Fruit fly (Drosophila melanogaster) whole organism, prepupa: Measurements from ENCODE around the gene CG33687.

Source experiments
- Blimp-1 ChIP-seq: fragments of 200-800 bp; sonication (Bioruptor generic); optimal IDR thresholded peaks from 3 replicates; lab custom pipeline; 2017; ENCODE audit warnings: missing biosample characterization, missing genetic modification characterization, mild to moderate bottlenecking, moderate library complexity, missing genetic modification reagents
- CG10631 ChIP-seq: fragments of 200-800 bp; sonication (Bioruptor generic); optimal IDR thresholded peaks from 2 replicates; lab custom pipeline; 2016; ENCODE audit warnings: missing biosample characterization, missing genetic modification characterization
- CG11762 ChIP-seq: fragments of 200-800 bp; sonication (Bioruptor generic); optimal IDR thresholded peaks from 3 replicates; lab custom pipeline; 2016; ENCODE audit warnings: missing biosample characterization, missing genetic modification characterization; ENCODE audit not compliant: insufficient read depth
- CG15336 ChIP-seq: fragments of 200-800 bp; sonication (Bioruptor generic); IDR thresholded peaks from 2 replicates; pipeline ENCODE4 v1.3.6; 2022; ENCODE audit warnings: missing biosample characterization, missing genetic modification characterization
- CG1621 ChIP-seq: fragments of 200-800 bp; sonication (Bioruptor generic); optimal IDR thresholded peaks from 3 replicates; lab custom pipeline; 2018; ENCODE audit warnings: missing biosample characterization, mild to moderate bottlenecking, missing genetic modification characterization
- CG16779 ChIP-seq: fragments of 200-800 bp; sonication (Bioruptor generic); optimal IDR thresholded peaks from 3 replicates; lab custom pipeline; 2017; ENCODE audit warnings: missing biosample characterization, mild to moderate bottlenecking, missing genetic modification characterization
- CG3032 ChIP-seq: fragments of 200-800 bp; optimal IDR thresholded peaks from 2 replicates; lab custom pipeline; 2019; ENCODE audit warnings: missing biosample characterization, mild to moderate bottlenecking, missing genetic modification characterization, moderate library complexity
- CG31627 ChIP-seq: fragments of 200-800 bp; sonication (Bioruptor generic); optimal IDR thresholded peaks from 3 replicates; lab custom pipeline; 2016; ENCODE audit warnings: missing biosample characterization, missing genetic modification characterization
- CG32006 ChIP-seq: fragments of 200-800 bp; sonication (Bioruptor generic); optimal IDR thresholded peaks from 3 replicates; lab custom pipeline; 2017; ENCODE audit warnings: missing biosample characterization, mild to moderate bottlenecking, missing genetic modification characterization
- CG34406 ChIP-seq: fragments of 200-800 bp; sonication (Bioruptor generic); optimal IDR thresholded peaks from 3 replicates; lab custom pipeline; 2016; ENCODE audit warnings: missing biosample characterization, missing genetic modification characterization
- CG3919 ChIP-seq: fragments of 200-800 bp; sonication (Bioruptor generic); optimal IDR thresholded peaks from 3 replicates; lab custom pipeline; 2016; ENCODE audit warnings: missing biosample characterization, missing genetic modification characterization
- CG4318 ChIP-seq: fragments of 200-800 bp; sonication (Bioruptor generic); optimal IDR thresholded peaks from 3 replicates; lab custom pipeline; 2017; ENCODE audit warnings: missing biosample characterization, mild to moderate bottlenecking, missing genetic modification characterization
- CG6163 ChIP-seq: fragments of 200-800 bp; sonication (Bioruptor generic); IDR thresholded peaks from 3 replicates; pipeline ENCODE4 v1.3.6; 2022; ENCODE audit warnings: missing biosample characterization, missing genetic modification characterization
- CG6276 ChIP-seq: fragments of 200-800 bp; sonication (Bioruptor generic); optimal IDR thresholded peaks from 2 replicates; lab custom pipeline; 2017; ENCODE audit warnings: missing biosample characterization, mild to moderate bottlenecking, missing genetic modification characterization
- CG6792 ChIP-seq: fragments of 200-800 bp; sonication (Bioruptor generic); optimal IDR thresholded peaks from 3 replicates; lab custom pipeline; 2016; ENCODE audit warnings: missing biosample characterization, missing genetic modification characterization
- CG6854 ChIP-seq: fragments of 200-800 bp; sonication (Bioruptor generic); optimal IDR thresholded peaks from 2 replicates; lab custom pipeline; 2017; ENCODE audit warnings: missing biosample characterization, mild to moderate bottlenecking, missing genetic modification characterization
- CG7368 ChIP-seq: fragments of 200-800 bp; sonication (Bioruptor generic); optimal IDR thresholded peaks from 3 replicates; lab custom pipeline; 2016; ENCODE audit warnings: missing biosample characterization, missing genetic modification characterization
- CG8119 ChIP-seq: fragments of 200-800 bp; sonication (Bioruptor generic); IDR thresholded peaks from 3 replicates; pipeline ENCODE4 v1.3.6; 2022; ENCODE audit warnings: missing biosample characterization, missing genetic modification characterization
- CG8319 ChIP-seq: fragments of 200-800 bp; sonication (Bioruptor generic); optimal IDR thresholded peaks from 3 replicates; lab custom pipeline; 2016; ENCODE audit warnings: missing biosample characterization, missing genetic modification characterization
- CG8632 ChIP-seq: fragments of 200-800 bp; sonication (Bioruptor generic); optimal IDR thresholded peaks from 3 replicates; lab custom pipeline; 2016; ENCODE audit warnings: missing biosample characterization, missing genetic modification characterization
- Eip75B ChIP-seq: fragments of 200-800 bp; sonication (Bioruptor generic); optimal IDR thresholded peaks from 3 replicates; lab custom pipeline; 2016; ENCODE audit warnings: missing biosample characterization, missing genetic modification characterization
- Eip78C ChIP-seq: fragments of 200-800 bp; sonication (Bioruptor generic); peaks from one replicate; lab custom pipeline; 2016; ENCODE audit warnings: missing biosample characterization, missing genetic modification characterization
- Eip93F ChIP-seq: fragments of 200-800 bp; sonication (Bioruptor generic); optimal IDR thresholded peaks from 2 replicates; lab custom pipeline; 2016; ENCODE audit warnings: missing biosample characterization, mild to moderate bottlenecking, missing genetic modification characterization
- Ets21C ChIP-seq: fragments of 200-800 bp; sonication (Bioruptor generic); optimal IDR thresholded peaks from 3 replicates; lab custom pipeline; 2016; ENCODE audit warnings: missing biosample characterization, missing genetic modification characterization
- Ets96B ChIP-seq: fragments of 200-800 bp; optimal IDR thresholded peaks from 2 replicates; lab custom pipeline; 2019; ENCODE audit warnings: missing biosample characterization, mild to moderate bottlenecking, missing genetic modification characterization, moderate library complexity
- Hr38 ChIP-seq: sonication (Bioruptor generic); optimal IDR thresholded peaks from 2 replicates; lab custom pipeline; 2016; ENCODE audit warnings: missing biosample characterization, missing genetic modification characterization
- Hr39 ChIP-seq: fragments of 200-800 bp; sonication (Bioruptor generic); optimal IDR thresholded peaks from 2 replicates; lab custom pipeline; 2016; ENCODE audit warnings: missing biosample characterization, missing genetic modification characterization
- Hr4 ChIP-seq: fragments of 200-800 bp; sonication (Bioruptor generic); optimal IDR thresholded peaks from 3 replicates; lab custom pipeline; 2016; ENCODE audit warnings: missing biosample characterization, missing genetic modification characterization
- Lpt ChIP-seq: fragments of 200-800 bp; sonication (Bioruptor generic); optimal IDR thresholded peaks from 3 replicates; lab custom pipeline; 2016; ENCODE audit warnings: missing biosample characterization, missing genetic modification characterization
- Met ChIP-seq: fragments of 200-800 bp; sonication (Bioruptor generic); optimal IDR thresholded peaks from 3 replicates; lab custom pipeline; 2016; ENCODE audit warnings: missing biosample characterization, missing genetic modification characterization
- OdsH ChIP-seq: fragments of 200-800 bp; sonication (Bioruptor generic); optimal IDR thresholded peaks from 3 replicates; lab custom pipeline; 2016; ENCODE audit warnings: missing biosample characterization, missing genetic modification characterization
- Smox ChIP-seq: fragments of 200-800 bp; sonication (Bioruptor generic); optimal IDR thresholded peaks from 3 replicates; lab custom pipeline; 2016; ENCODE audit warnings: missing biosample characterization, missing genetic modification characterization
- Sox14 ChIP-seq: fragments of 200-800 bp; sonication (Bioruptor generic); optimal IDR thresholded peaks from 3 replicates; lab custom pipeline; 2016; ENCODE audit warnings: missing biosample characterization, missing genetic modification characterization
- Sox15 ChIP-seq: fragments of 200-800 bp; sonication (Bioruptor generic); optimal IDR thresholded peaks from 3 replicates; lab custom pipeline; 2016; ENCODE audit warnings: missing biosample characterization, missing genetic modification characterization
- acj6 ChIP-seq: fragments of 200-800 bp; sonication (Bioruptor generic); optimal IDR thresholded peaks from 3 replicates; lab custom pipeline; 2016; ENCODE audit warnings: missing biosample characterization, missing genetic modification characterization
- dsx ChIP-seq: fragments of 200-800 bp; optimal IDR thresholded peaks from 3 replicates; lab custom pipeline; 2019; ENCODE audit warnings: missing biosample characterization, mild to moderate bottlenecking, missing genetic modification characterization, moderate library complexity; ENCODE audit not compliant: poor library complexity, severe bottlenecking
- eg ChIP-seq: fragments of 200-800 bp; sonication (Bioruptor generic); IDR thresholded peaks from 3 replicates; pipeline ENCODE4 v1.3.6; 2022; ENCODE audit warnings: missing biosample characterization, missing genetic modification characterization
- esn ChIP-seq: fragments of 200-800 bp; sonication (Bioruptor generic); optimal IDR thresholded peaks from 2 replicates; lab custom pipeline; 2016; ENCODE audit warnings: missing biosample characterization, mild to moderate bottlenecking, missing genetic modification characterization, moderate library complexity
- fkh ChIP-seq: fragments of 200-800 bp; sonication (Bioruptor generic); optimal IDR thresholded peaks from 3 replicates; lab custom pipeline; 2017; ENCODE audit warnings: missing biosample characterization, mild to moderate bottlenecking, missing genetic modification characterization, moderate library complexity
- lz ChIP-seq: fragments of 200-800 bp; sonication (Bioruptor generic); optimal IDR thresholded peaks from 3 replicates; lab custom pipeline; 2016; ENCODE audit warnings: missing biosample characterization, missing genetic modification characterization
- net ChIP-seq: fragments of 200-800 bp; sonication (Bioruptor generic); optimal IDR thresholded peaks from 3 replicates; lab custom pipeline; 2016; ENCODE audit warnings: missing biosample characterization, missing genetic modification characterization
- pdm3 ChIP-seq: fragments of 200-800 bp; sonication (Bioruptor generic); optimal IDR thresholded peaks from 3 replicates; lab custom pipeline; 2016; ENCODE audit warnings: missing biosample characterization, missing genetic modification characterization
- salr ChIP-seq, 2 experiments: fragments of 200-800 bp; sonication (Bioruptor generic); optimal IDR thresholded peaks; 3 replicates each; lab custom pipeline; 2016 to 2018; ENCODE audit warnings: missing biosample characterization in 2 of 2, missing genetic modification characterization in 2 of 2, mild to moderate bottlenecking in 1 of 2
- spab ChIP-seq: fragments of 200-800 bp; sonication (Bioruptor generic); optimal IDR thresholded peaks from 2 replicates; lab custom pipeline; 2017; ENCODE audit warnings: missing biosample characterization, mild to moderate bottlenecking, missing genetic modification characterization, missing genetic modification reagents
- ss ChIP-seq, 2 experiments: fragments of 200-800 bp; sonication (Bioruptor generic); optimal IDR thresholded peaks; 2 replicates in 1 of 2; 3 replicates in 1 of 2; lab custom pipeline; 2017 to 2018; ENCODE audit warnings: mild to moderate bottlenecking in 2 of 2, missing biosample characterization in 2 of 2, missing genetic modification characterization in 2 of 2, moderate library complexity in 1 of 2
- svp ChIP-seq: fragments of 200-800 bp; sonication (Bioruptor generic); peaks from one replicate; lab custom pipeline; 2016; ENCODE audit warnings: missing biosample characterization, missing genetic modification characterization
- topi ChIP-seq: fragments of 200-800 bp; sonication (Bioruptor generic); optimal IDR thresholded peaks from 3 replicates; lab custom pipeline; 2016; ENCODE audit warnings: missing biosample characterization, missing genetic modification characterization

Gene CG33687

DNA sequence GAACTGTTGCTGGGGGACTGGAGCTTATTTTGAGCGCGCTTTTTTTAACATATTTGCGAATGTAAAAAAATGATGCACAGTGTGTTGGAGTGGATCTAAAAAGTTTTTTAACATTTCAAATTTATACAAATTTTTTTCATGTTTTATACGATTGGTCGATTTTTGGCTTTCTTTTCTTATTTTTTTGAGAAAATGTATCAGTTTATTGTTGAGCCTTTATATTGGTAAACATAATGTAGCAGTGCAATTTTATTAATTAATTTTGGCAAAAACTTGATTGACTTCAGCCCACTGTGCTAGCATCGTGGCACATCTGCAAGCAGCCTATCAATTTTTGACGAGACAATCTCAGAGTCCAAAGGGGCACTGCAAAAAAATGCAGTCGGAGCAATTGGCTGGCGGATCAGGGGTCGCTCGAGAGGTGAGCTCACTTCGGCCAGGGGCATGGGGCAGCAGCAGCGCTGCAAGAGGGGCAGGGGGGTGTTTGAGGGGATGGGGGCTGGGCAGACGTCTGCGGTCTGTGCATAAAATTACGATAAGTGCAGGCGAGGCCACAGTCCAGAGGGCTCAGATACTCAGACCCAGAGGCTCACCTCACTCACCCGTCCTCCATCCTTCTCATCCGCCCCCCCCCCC lies 21.9 kb upstream of the CG33687 start (continued):
- peak; percentile 99 for TF ChIP-seq svp (GFP tag; lab: Kevin White, UChicago)
- TF ChIP-seq Hr4 (GFP tag; lab: Kevin White, UChicago), result peak; percentile 60
- TF ChIP-seq CG1621 (tag; lab: Kevin White, UChicago), result peak; percentile 60
- TF ChIP-seq Hr39, result peak; percentile 73
- TF ChIP-seq CG6163 (GFP tag; lab: Robert Waterston, UW), result peak; percentile 85
- peak; percentile 77 for TF ChIP-seq dsx (GFP tag; lab: Kevin White, UChicago)
- TF ChIP-seq Sox15, result peak; percentile 63
- no peak for TF ChIP-seq Hr38
- peak; percentile 57 for TF ChIP-seq Lpt (GFP tag; lab: Kevin White, UChicago)
- peak; percentile 80 for TF ChIP-seq acj6
- TF ChIP-seq CG15336 (GFP tag; lab: Robert Waterston, UW), result peak; percentile 58
- peak; percentile 49 for TF ChIP-seq CG32006 (GFP tag; lab: Kevin White, UChicago)
- peak; percentile 91 for TF ChIP-seq topi
- TF ChIP-seq CG16779 (tag; lab: Kevin White, UChicago), result peak; percentile 43
- TF ChIP-seq ss (GFP tag; optimal IDR thresholded peaks at IDR 0.05; lab: Kevin White, UChicago), result peak; percentile 76 to 84
- peak; percentile 98 for TF ChIP-seq Eip78C (GFP tag; lab: Kevin White, UChicago)

DNA sequence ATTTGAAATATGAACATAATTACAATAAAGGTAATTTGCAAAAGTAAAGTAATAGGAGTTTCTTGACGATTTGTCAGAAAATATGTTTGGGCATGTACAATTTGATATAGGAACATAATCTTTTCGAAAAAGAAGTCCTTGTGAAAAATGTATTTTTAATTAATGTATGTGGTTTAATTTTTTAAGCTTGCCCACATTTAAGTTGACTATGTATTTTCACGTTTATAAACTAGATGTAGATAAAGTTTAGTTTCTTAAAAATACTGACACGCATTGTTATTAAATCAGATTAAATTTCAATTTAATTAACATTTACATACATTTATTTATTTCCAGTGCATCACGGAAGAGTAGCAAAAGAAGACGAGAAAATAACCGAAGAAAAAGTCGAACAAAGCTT lies 21.2 kb upstream of the CG33687 start:
- peak; percentile 62 for TF ChIP-seq CG34406 (GFP tag; lab: Kevin White, UChicago)
- TF ChIP-seq CG6854, result no peak
- no peak for TF ChIP-seq CG6276 (GFP tag; lab: Kevin White, UChicago)
- TF ChIP-seq fkh (GFP tag; lab: Kevin White, UChicago), result no peak
- TF ChIP-seq CG8119 (GFP tag; lab: Robert Waterston, UW), result no peak
- TF ChIP-seq CG11762 (GFP tag; lab: Kevin White, UChicago), result peak; percentile 57
- TF ChIP-seq eg (GFP tag; lab: Robert Waterston, UW), result no peak
- peak; percentile 50 for TF ChIP-seq Hr39
- TF ChIP-seq Eip78C (GFP tag; lab: Kevin White, UChicago), result peak; percentile 96
- TF ChIP-seq Eip93F (GFP tag; lab: Kevin White, UChicago), result no peak
- TF ChIP-seq CG16779 (tag; lab: Kevin White, UChicago), result no peak
- peak; percentile 77 for TF ChIP-seq topi
- peak; percentile 51 for TF ChIP-seq net
- TF ChIP-seq Sox14 (GFP tag; lab: Kevin White, UChicago), result peak; percentile 65
- TF ChIP-seq OdsH (GFP tag; lab: Kevin White, UChicago), result peak; percentile 67
- peak; percentile 31 for TF ChIP-seq Ets21C (GFP tag; lab: Kevin White, UChicago)
- peak; percentile 73 for TF ChIP-seq CG10631
- no peak for TF ChIP-seq CG6163 (GFP tag; lab: Robert Waterston, UW)
- no peak for TF ChIP-seq CG4318 (GFP tag; lab: Kevin White, UChicago)
- TF ChIP-seq dsx (GFP tag; lab: Kevin White, UChicago), result peak; percentile 79
- TF ChIP-seq Hr4 (GFP tag; lab: Kevin White, UChicago), result peak; percentile 28
- TF ChIP-seq Ets96B (tag; lab: Kevin White, UChicago), result peak; percentile 82
- peak; percentile 57 for TF ChIP-seq Sox15
- TF ChIP-seq CG6792 (GFP tag; lab: Kevin White, UChicago), result peak; percentile 58
- peak; percentile 78 for TF ChIP-seq Met (GFP tag; lab: Kevin White, UChicago)
- no peak for TF ChIP-seq Blimp-1 (GFP tag; lab: Kevin White, UChicago)
- peak; percentile 71 for TF ChIP-seq Smox
- TF ChIP-seq Eip75B (GFP tag; lab: Kevin White, UChicago), result peak; percentile 68
- TF ChIP-seq CG31627 (GFP tag; lab: Kevin White, UChicago), result peak; percentile 64
- peak in 1 of 2 experiments; percentile 68 for TF ChIP-seq ss (GFP tag; optimal IDR thresholded peaks at IDR 0.05; lab: Kevin White, UChicago)
- peak; percentile 58 for TF ChIP-seq CG3919 (GFP tag; lab: Kevin White, UChicago)
- peak; percentile 59 for TF ChIP-seq CG8632 (GFP tag; lab: Kevin White, UChicago)
- TF ChIP-seq CG32006 (GFP tag; lab: Kevin White, UChicago), result peak; percentile 26
- peak; percentile 32 for TF ChIP-seq CG8319 (GFP tag; lab: Kevin White, UChicago)
- TF ChIP-seq CG3032, result peak; percentile 79
- TF ChIP-seq salr (GFP tag; optimal IDR thresholded peaks at IDR 0.05; lab: Kevin White, UChicago), result peak; percentile 33 to 58
- peak; percentile 63 for TF ChIP-seq lz (GFP tag; lab: Kevin White, UChicago)
- TF ChIP-seq CG7368 (GFP tag; lab: Kevin White, UChicago), result peak; percentile 3
- peak; percentile 72 for TF ChIP-seq acj6
- peak; percentile 81 for TF ChIP-seq esn (GFP tag; lab: Kevin White, UChicago)
- TF ChIP-seq CG15336 (GFP tag; lab: Robert Waterston, UW), result no peak
- TF ChIP-seq pdm3 (GFP tag; lab: Kevin White, UChicago), result peak; percentile 66
- TF ChIP-seq spab, result peak; percentile 76
